Fruit fly (Drosophila melanogaster): Measurements from ENCODE around the gene dati.

- TF ChIP-seq usp (GFP tag; optimal IDR thresholded peaks at IDR 0.05) (no peak), pan (optimal IDR thresholded peaks at IDR 0.05) (no peak), EcR (GFP tag; optimal IDR thresholded peaks at IDR 0.05) (no peak), psq (optimal IDR thresholded peaks at IDR 0.05) (no peak)
These were observed 8.7 kb downstream of the dati start for dm6 chr4:386752-387151.

Measured in whole organism.